Fruit fly (Drosophila melanogaster) whole organism, wandering third instar larva: Measurements from ENCODE around the gene Nelf-A.

Experiments
- Abd-B ChIP-seq: fragments of >200 bp; optimal IDR thresholded peaks from 2 replicates; lab custom pipeline; 2017; ENCODE audit warnings: missing biosample characterization, missing genetic modification characterization
- CrebA ChIP-seq: fragments of 200-800 bp; sonication (Bioruptor generic); optimal IDR thresholded peaks from 2 replicates; lab custom pipeline; 2016; ENCODE audit warnings: missing biosample characterization, mild to moderate bottlenecking, missing genetic modification characterization, borderline replicate concordance
- HLH106 ChIP-seq: fragments of 200-800 bp; optimal IDR thresholded peaks from 3 replicates; lab custom pipeline; 2019; ENCODE audit warnings: missing biosample characterization, mild to moderate bottlenecking, missing genetic modification characterization, moderate library complexity
- Rel ChIP-seq, 2 experiments: fragments of 200-800 bp; sonication (Bioruptor generic) in 1 of 2; optimal IDR thresholded peaks; 2 replicates in 1 of 2; 3 replicates in 1 of 2; lab custom pipeline; 2016 to 2019; ENCODE audit warnings: mild to moderate bottlenecking in 2 of 2, missing biosample characterization in 2 of 2, missing genetic modification characterization in 2 of 2, moderate library complexity in 1 of 2
- Sp1 ChIP-seq: fragments of 200-800 bp; sonication (Bioruptor generic); optimal IDR thresholded peaks from 3 replicates; lab custom pipeline; 2019; ENCODE audit warnings: missing biosample characterization, mild to moderate bottlenecking, missing genetic modification characterization, moderate library complexity
- Vsx2 ChIP-seq: fragments of 200-300, 225-300 bp; sonication (Bioruptor generic); optimal IDR thresholded peaks from 2 replicates; lab custom pipeline; 2018; ENCODE audit warnings: missing biosample characterization, missing genetic modification characterization; ENCODE audit not compliant: partially characterized antibody
- br ChIP-seq: fragments of 200-800 bp; sonication (Bioruptor generic); optimal IDR thresholded peaks from 2 replicates; lab custom pipeline; 2016; ENCODE audit warnings: missing biosample characterization, missing genetic modification characterization
- pan ChIP-seq: fragments of >200 bp; optimal IDR thresholded peaks from 2 replicates; lab custom pipeline; 2017
- rgr ChIP-seq: fragments of 200-800 bp; sonication (Bioruptor generic); optimal IDR thresholded peaks from 3 replicates; lab custom pipeline; 2016; ENCODE audit warnings: missing biosample characterization, mild to moderate bottlenecking, missing genetic modification characterization
- sv ChIP-seq: fragments of 200-800 bp; sonication (Bioruptor generic); optimal IDR thresholded peaks from 3 replicates; lab custom pipeline; 2016; ENCODE audit warnings: missing biosample characterization, missing genetic modification characterization
- woc ChIP-seq: sonication (Bioruptor generic); optimal IDR thresholded peaks from 2 replicates; lab custom pipeline; 2016; ENCODE audit warnings: missing biosample characterization, mild to moderate bottlenecking, missing genetic modification characterization

- peak; percentile 2 for TF ChIP-seq Sp1 (GFP tag; lab: Kevin White, UChicago)
- peak; percentile 14 for TF ChIP-seq HLH106 (tag; lab: Kevin White, UChicago)
- no peak for TF ChIP-seq pan (lab: Kevin White, UChicago)
- no peak for TF ChIP-seq br (GFP tag; lab: Kevin White, UChicago)
- no peak for TF ChIP-seq Abd-B
- no peak for TF ChIP-seq Vsx2 (GFP tag; lab: Kevin White, UChicago)
- peak; percentile 15 for TF ChIP-seq sv
- no peak for TF ChIP-seq woc (GFP tag; lab: Kevin White, UChicago)
- TF ChIP-seq Rel (GFP tag; optimal IDR thresholded peaks at IDR 0.05; lab: Kevin White, UChicago): no peak
- TF ChIP-seq Rel (tag; optimal IDR thresholded peaks at IDR 0.05; lab: Kevin White, UChicago): no peak
- no peak for TF ChIP-seq CrebA
- TF ChIP-seq rgr (GFP tag; lab: Kevin White, UChicago): no peak
These were observed 4.8 kb upstream of the Nelf-A start, which contains the start of the genes Smyd5 and Oga for dm6 chr3R:21218733-21219165.
